Worm (Caenorhabditis elegans) whole organism, midembryonic: ENCODE data around the gene T24C12.1.

Experiments
- T22C8.4 ChIP-seq: fragments of 200-800 bp; sonication (Bioruptor generic); IDR thresholded peaks from 2 replicates; pipeline ENCODE4 v1.3.6; 2022; ENCODE audit warnings: missing genetic modification characterization, missing compliant biosample characterization
- flt-1 ChIP-seq: fragments of 200-800 bp; sonication (Bioruptor generic); IDR thresholded peaks from 2 replicates; pipeline ENCODE4 v1.3.6; 2022; ENCODE audit warnings: missing genetic modification characterization, missing compliant biosample characterization
- klf-2 ChIP-seq: fragments of 200-800 bp; sonication (Bioruptor generic); conservative IDR thresholded peaks from 2 replicates; pipeline ENCODE4 v1.3.6; 2022; ENCODE audit warnings: missing genetic modification reagents, missing genetic modification characterization, missing compliant biosample characterization
- med-1 ChIP-seq: sonication (generic microtip); optimal IDR thresholded peaks from 2 replicates; lab custom pipeline; 2017; ENCODE audit warnings: missing genetic modification characterization, mild to moderate bottlenecking, missing compliant biosample characterization, antibody characterized with exemption, missing genetic modification reagents; ENCODE audit not compliant: insufficient read depth
- ref-1 ChIP-seq: fragments of 200-800 bp; sonication (Bioruptor generic); conservative IDR thresholded peaks from 2 replicates; pipeline ENCODE4 v1.3.6; 2022; ENCODE audit warnings: missing genetic modification reagents, missing genetic modification characterization, missing compliant biosample characterization
- tab-1 ChIP-seq: fragments of 200-800 bp; sonication (Bioruptor generic); IDR thresholded peaks from 2 replicates; pipeline ENCODE4 v1.3.6; 2022; ENCODE audit warnings: missing genetic modification characterization, missing compliant biosample characterization
- ztf-23 ChIP-seq: fragments of 200-800 bp; sonication (Bioruptor generic); IDR thresholded peaks from 2 replicates; pipeline ENCODE4 v1.3.6; 2022; ENCODE audit warnings: missing genetic modification reagents, missing genetic modification characterization, missing compliant biosample characterization
- ztf-29 ChIP-seq: fragments of 200-800 bp; sonication (Bioruptor generic); IDR thresholded peaks from 2 replicates; pipeline ENCODE4 v1.3.6; 2022; ENCODE audit warnings: missing genetic modification reagents, missing genetic modification characterization, missing compliant biosample characterization

ce11 chrX:2164751-2165150, 34.5 kb upstream of the T24C12.1 start, which contains the start of gene F48B9.3:
- TF ChIP-seq ztf-29 (GFP tag; lab: Robert Waterston, UW) (no peak), ztf-23 (GFP tag; lab: Robert Waterston, UW) (no peak), ref-1 (GFP tag; lab: Robert Waterston, UW) (no peak), med-1 (GFP tag; lab: Kevin White, UChicago) (no peak), flt-1 (no peak), tab-1 (GFP tag; lab: Robert Waterston, UW) (no peak), klf-2 (GFP tag; lab: Robert Waterston, UW) (no peak), T22C8.4 (no peak)
